Fruit fly (Drosophila melanogaster): ENCODE data around the gene Trf4-2.

- TF ChIP-seq Mnt (GFP tag; optimal IDR thresholded peaks at IDR 0.05) (no peak), CG7101 (tag; optimal IDR thresholded peaks at IDR 0.05) (no peak), toe (GFP tag; optimal IDR thresholded peaks at IDR 0.05) (no peak), Hr96 (GFP tag; optimal IDR thresholded peaks at IDR 0.05) (no peak), CG33017 (tag; optimal IDR thresholded peaks at IDR 0.05) (no peak), ovo (GFP tag; optimal IDR thresholded peaks at IDR 0.05) (no peak), CG14711 (tag; optimal IDR thresholded peaks at IDR 0.05) (no peak), kay (GFP tag; ENCODE audit: borderline replicate concordance) (no peak), CG1620 (GFP tag; optimal IDR thresholded peaks at IDR 0.05) (no peak)
Measured at dm6 chr3R:24953152-24953551, 28.1 kb downstream of the Trf4-2 start.
